Worm (Caenorhabditis elegans): ENCODE measurements around the gene gcsh-1.
A peak's percentile ranks its signal among the peaks of the same experiment; 100 is the strongest.

gcsh-1 gene

DNA sequence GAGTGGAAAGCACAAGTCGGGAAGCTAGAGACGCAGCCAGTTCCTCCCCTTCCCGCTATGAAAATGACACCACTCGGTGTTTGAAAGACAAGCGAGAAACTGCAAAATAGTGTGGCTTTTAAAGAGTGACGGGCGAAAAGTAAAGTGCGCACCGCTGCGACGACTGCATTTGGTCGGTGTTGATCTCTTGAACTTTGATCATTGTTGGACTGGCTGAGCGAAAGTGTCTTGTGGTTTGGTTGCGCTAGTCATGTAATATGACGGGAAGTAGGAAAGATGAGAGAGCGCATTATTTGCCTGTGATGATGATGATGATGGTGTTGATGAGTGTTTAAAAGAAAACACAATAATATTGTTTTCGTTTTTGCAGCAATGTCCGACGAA lies 45.4 kb upstream of the gcsh-1 start (continued):
- TF ChIP-seq madf-9 (GFP tag; conservative IDR thresholded peaks at IDR 0.05): peak; percentile 47
- peak; percentile 63 for TF ChIP-seq spr-1 (tag; optimal IDR thresholded peaks at IDR 0.05)
- no peak for TF ChIP-seq ceh-32 (tag; optimal IDR thresholded peaks at IDR 0.05; ENCODE audit: poor library complexity)
- peak; percentile 75 to 79 for TF ChIP-seq lsy-2 (tag; optimal IDR thresholded peaks at IDR 0.05)
- no peak for TF ChIP-seq mdt-29 (GFP tag; IDR thresholded peaks at IDR 0.05)
- TF ChIP-seq pha-4 (GFP tag; IDR thresholded peaks at IDR 0.05): peak; percentile 94
- peak; percentile 58 for TF ChIP-seq pha-4 (tag; optimal IDR thresholded peaks at IDR 0.05)
- peak; percentile 44; the same call in 1 of the 2 replicates for TF ChIP-seq nhr-41 (GFP tag; IDR thresholded peaks at IDR 0.05)
- TF ChIP-seq ztf-11 (tag; optimal IDR thresholded peaks at IDR 0.05): no peak
- no peak for TF ChIP-seq lin-15B (tag; optimal IDR thresholded peaks at IDR 0.05)
- peak; percentile 56; the same call in 1 of the 2 replicates for TF ChIP-seq T26A8.4 (GFP tag; IDR thresholded peaks at IDR 0.05)
- TF ChIP-seq T20F7.1 (GFP tag; optimal IDR thresholded peaks at IDR 0.05): peak; percentile 76
- TF ChIP-seq ces-1 (GFP tag; optimal IDR thresholded peaks at IDR 0.05): no peak
- TF ChIP-seq nhr-77 (tag; optimal IDR thresholded peaks at IDR 0.05): peak; percentile 90
- TF ChIP-seq dmd-8 (GFP tag; IDR thresholded peaks at IDR 0.05): no peak
- TF ChIP-seq lin-39 (tag; optimal IDR thresholded peaks at IDR 0.05): no peak
- TF ChIP-seq nhr-48 (tag; optimal IDR thresholded peaks at IDR 0.05): peak; percentile 95
- TF ChIP-seq snpc-4 (tag; optimal IDR thresholded peaks at IDR 0.05): no peak
- no peak for TF ChIP-seq unc-39 (tag; optimal IDR thresholded peaks at IDR 0.05)
- TF ChIP-seq ceh-44 (GFP tag; IDR thresholded peaks at IDR 0.05): no peak
- peak; percentile 89 for TF ChIP-seq gei-8 (GFP tag; optimal IDR thresholded peaks at IDR 0.05)
- TF ChIP-seq attf-4 (tag; optimal IDR thresholded peaks at IDR 0.05): no peak
- peak; percentile 39 for TF ChIP-seq F37D6.2 (tag; optimal IDR thresholded peaks at IDR 0.05)
- TF ChIP-seq dve-1 (tag; optimal IDR thresholded peaks at IDR 0.05; ENCODE audit: insufficient read depth): peak; percentile 98
- TF ChIP-seq nhr-11 (tag; optimal IDR thresholded peaks at IDR 0.05): peak; percentile 83
- peak; percentile 61 for TF ChIP-seq dpl-1 (GFP tag; optimal IDR thresholded peaks at IDR 0.05)
- TF ChIP-seq egl-43 (GFP tag; IDR thresholded peaks at IDR 0.05): peak; percentile 64
- peak; percentile 54 for TF ChIP-seq cey-2 (tag; optimal IDR thresholded peaks at IDR 0.05; ENCODE audit: borderline replicate concordance, insufficient read depth)
- peak; percentile 92 for TF ChIP-seq tra-1 (GFP tag; IDR thresholded peaks at IDR 0.05)
- peak; percentile 90 for TF ChIP-seq ctbp-1 (GFP tag; IDR thresholded peaks at IDR 0.05)
- peak; percentile 82 for TF ChIP-seq nhr-6 (tag; optimal IDR thresholded peaks at IDR 0.05)
- peak; percentile 43; the same call in 1 of the 2 replicates for TF ChIP-seq dmd-9 (GFP tag; IDR thresholded peaks at IDR 0.05)
- no peak for TF ChIP-seq Y75B8A.6 (GFP tag; IDR thresholded peaks at IDR 0.05)
- TF ChIP-seq nhr-25 (tag; optimal IDR thresholded peaks at IDR 0.05; ENCODE audit: borderline replicate concordance, insufficient read depth): peak; percentile 80
- TF ChIP-seq daf-19 (GFP tag; conservative IDR thresholded peaks at IDR 0.05): no peak
- TF ChIP-seq zfp-3 (GFP tag; conservative IDR thresholded peaks at IDR 0.05): 0 out of 2 replicates have a peak, but pooled peaks have one; percentile 39
- peak; percentile 98 for TF ChIP-seq hlh-11 (tag; optimal IDR thresholded peaks at IDR 0.05)
- peak; percentile 71 for TF ChIP-seq jun-1 (tag; optimal IDR thresholded peaks at IDR 0.05)
- no peak for TF ChIP-seq lir-3 (tag; optimal IDR thresholded peaks at IDR 0.05)
- no peak for TF ChIP-seq ZK337.2 (GFP tag; IDR thresholded peaks at IDR 0.05)
- no peak for TF ChIP-seq zag-1 (tag; optimal IDR thresholded peaks at IDR 0.05)
- no peak for TF ChIP-seq D1046.2 (GFP tag; IDR thresholded peaks at IDR 0.05)
- TF ChIP-seq hmg-1.1 (GFP tag; IDR thresholded peaks at IDR 0.05): peak; percentile 72
- TF ChIP-seq vab-7 (GFP tag; IDR thresholded peaks at IDR 0.05): peak; percentile 53; the same call in 1 of the 2 replicates
- TF ChIP-seq madf-5 (GFP tag; IDR thresholded peaks at IDR 0.05): no peak
- TF ChIP-seq zip-2 (tag; optimal IDR thresholded peaks at IDR 0.05): peak; percentile 55
- TF ChIP-seq sdz-12 (GFP tag; optimal IDR thresholded peaks at IDR 0.05): no peak
- peak; percentile 72 for TF ChIP-seq nhr-237 (tag; optimal IDR thresholded peaks at IDR 0.05)
- peak; percentile 78; the same call in 1 of the 2 replicates for TF ChIP-seq saeg-2 (GFP tag; IDR thresholded peaks at IDR 0.05)
- TF ChIP-seq set-16 (GFP tag; IDR thresholded peaks at IDR 0.05): peak; percentile 49; the same call in 1 of the 2 replicates
- no peak for TF ChIP-seq F10B5.3 (tag; optimal IDR thresholded peaks at IDR 0.05)

Measured in whole organism, L4 larva.